Fruit fly (Drosophila melanogaster): ENCODE data around the gene Ada.
A peak's percentile ranks its signal among the peaks of the same experiment; 100 is the strongest.

Ada gene

dm6 chr3R:9057398-9058058, 7.5 kb upstream of the Ada start (continued):
- TF ChIP-seq Bdp1 (GFP tag; optimal IDR thresholded peaks at IDR 0.05) (peak; percentile 61), CG31441 (GFP tag; IDR thresholded peaks at IDR 0.05) (no peak), CG16863 (GFP tag; optimal IDR thresholded peaks at IDR 0.05) (peak; percentile 44), Ets65A (GFP tag) (peak; percentile 95), CG17802 (tag; optimal IDR thresholded peaks at IDR 0.05) (peak; percentile 69), ato (GFP tag; IDR thresholded peaks at IDR 0.05; ENCODE audit: partially characterized antibody) (no peak), Dref (GFP tag; IDR thresholded peaks at IDR 0.05) (no peak), knrl (GFP tag; IDR thresholded peaks at IDR 0.05; ENCODE audit: partially characterized antibody) (no peak), odd (GFP tag; optimal IDR thresholded peaks at IDR 0.05) (peak; percentile 98), gro (GFP tag; optimal IDR thresholded peaks at IDR 0.05) (peak; percentile 26), Adf1 (GFP tag; IDR thresholded peaks at IDR 0.05) (no peak), CG17612 (GFP tag; IDR thresholded peaks at IDR 0.05) (no peak), CG9932 (GFP tag; IDR thresholded peaks at IDR 0.05) (no peak), Awh (GFP tag; IDR thresholded peaks at IDR 0.05) (no peak), ase (GFP tag; IDR thresholded peaks at IDR 0.05) (no peak), z (GFP tag; IDR thresholded peaks at IDR 0.05) (no peak), croc (GFP tag; conservative IDR thresholded peaks at IDR 0.05) (peak; percentile 90), wdn (GFP tag; IDR thresholded peaks at IDR 0.05) (no peak), CG15479 (GFP tag; optimal IDR thresholded peaks at IDR 0.05) (peak; percentile 86), Hmr (GFP tag; optimal IDR thresholded peaks at IDR 0.05) (peak; percentile 99), CG2116 (GFP tag; optimal IDR thresholded peaks at IDR 0.05) (peak; percentile 88), Neu2 (GFP tag; optimal IDR thresholded peaks at IDR 0.05; ENCODE audit: borderline replicate concordance) (no peak), dmrt11E (tag; optimal IDR thresholded peaks at IDR 0.05) (peak; percentile 98), Ets97D (GFP tag; optimal IDR thresholded peaks at IDR 0.05) (no peak), corto (GFP tag; optimal IDR thresholded peaks at IDR 0.05) (peak; percentile 87), sima (GFP tag; optimal IDR thresholded peaks at IDR 0.05) (no peak), Antp (GFP tag; optimal IDR thresholded peaks at IDR 0.05) (peak; percentile 41), CG10431 (GFP tag; optimal IDR thresholded peaks at IDR 0.05) (peak; percentile 96), Doc3 (GFP tag; IDR thresholded peaks at IDR 0.05; ENCODE audit: partially characterized antibody) (no peak), sqz (GFP tag; optimal IDR thresholded peaks at IDR 0.05) (peak; percentile 94), hkb (optimal IDR thresholded peaks at IDR 0.05) (no peak), hkb (GFP tag; IDR thresholded peaks at IDR 0.05) (no peak), Usf (GFP tag; optimal IDR thresholded peaks at IDR 0.05) (peak; percentile 92), CG4820 (GFP tag; optimal IDR thresholded peaks at IDR 0.05) (peak; percentile 89), Taf1 (GFP tag; IDR thresholded peaks at IDR 0.05) (no peak), exex (tag; optimal IDR thresholded peaks at IDR 0.05) (peak; percentile 99), seq (GFP tag; IDR thresholded peaks at IDR 0.05) (no peak), grau (tag; optimal IDR thresholded peaks at IDR 0.05) (peak; percentile 99), en (GFP tag; optimal IDR thresholded peaks at IDR 0.05) (no peak), CG3838 (GFP tag; optimal IDR thresholded peaks at IDR 0.05) (peak; percentile 85), her (GFP tag; optimal IDR thresholded peaks at IDR 0.05) (no peak), Dek (tag; optimal IDR thresholded peaks at IDR 0.05) (peak; percentile 98), tll (GFP tag; optimal IDR thresholded peaks at IDR 0.05) (peak in 1 of 2 experiments; percentile 72), Lim3 (GFP tag; IDR thresholded peaks at IDR 0.05) (no peak), CG10366 (GFP tag; IDR thresholded peaks at IDR 0.05) (no peak), emc (GFP tag; optimal IDR thresholded peaks at IDR 0.05) (no peak), CG7372 (GFP tag; IDR thresholded peaks at IDR 0.05) (no peak), CG10979 (tag; optimal IDR thresholded peaks at IDR 0.05) (peak; percentile 99), CG18764 (GFP tag; optimal IDR thresholded peaks at IDR 0.05) (peak; percentile 93), Sry-δ (GFP tag; optimal IDR thresholded peaks at IDR 0.05) (peak; percentile 66), CG2889 (GFP tag; IDR thresholded peaks at IDR 0.05) (no peak)
